Fruit fly (Drosophila melanogaster): Measurements from ENCODE around the gene CG5001.
A peak's percentile ranks its signal among the peaks of the same experiment; 100 is the strongest.

CG5001 gene

DNA sequence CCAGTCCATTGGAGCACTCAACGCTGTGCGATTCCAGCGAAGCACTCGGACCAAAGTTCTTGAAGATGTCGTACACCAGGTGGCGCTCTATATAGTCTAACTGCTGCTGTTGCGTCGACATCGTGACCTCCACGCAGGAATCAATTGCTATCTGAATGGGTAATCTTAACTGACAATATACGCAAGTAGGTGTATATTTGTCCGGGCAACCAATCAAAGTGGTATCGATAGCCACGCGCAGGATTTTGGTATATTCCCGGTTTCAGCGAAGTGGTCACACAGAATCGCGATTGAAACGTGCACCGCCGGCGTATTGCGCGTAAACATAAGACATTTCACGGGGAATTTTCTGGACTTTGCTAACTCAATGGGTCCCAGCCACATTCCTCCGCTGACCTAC is 1.8 kb upstream of the CG5001 start, which contains the start of the genes CG5126 and Tgt (continued):
- TF ChIP-seq CG17385 (GFP tag; optimal IDR thresholded peaks at IDR 0.05) (no peak), NfI (GFP tag; optimal IDR thresholded peaks at IDR 0.05) (no peak), CG2199 (GFP tag; IDR thresholded peaks at IDR 0.05) (no peak), ci (GFP tag; IDR thresholded peaks at IDR 0.05) (no peak), pzg (GFP tag; optimal IDR thresholded peaks at IDR 0.05) (peak; percentile 74), CG10979 (tag; optimal IDR thresholded peaks at IDR 0.05) (peak; percentile 54), CrebB (tag; optimal IDR thresholded peaks at IDR 0.05) (no peak), esg (GFP tag; conservative IDR thresholded peaks at IDR 0.05) (no peak), Asciz (GFP tag; optimal IDR thresholded peaks at IDR 0.05) (no peak), CG11696 (GFP tag; IDR thresholded peaks at IDR 0.05) (no peak), dati (GFP tag; IDR thresholded peaks at IDR 0.05) (no peak), bcd (GFP tag; optimal IDR thresholded peaks at IDR 0.05) (no peak), ssp (GFP tag; IDR thresholded peaks at IDR 0.05) (no peak), CG31365 (tag; optimal IDR thresholded peaks at IDR 0.05) (no peak), wek (GFP tag; optimal IDR thresholded peaks at IDR 0.05) (no peak), exex (tag; optimal IDR thresholded peaks at IDR 0.05) (no peak), stc (GFP tag; IDR thresholded peaks at IDR 0.05) (no peak), Hr51 (GFP tag; optimal IDR thresholded peaks at IDR 0.05) (no peak), danr (GFP tag; IDR thresholded peaks at IDR 0.05) (no peak), jumu (GFP tag; optimal IDR thresholded peaks at IDR 0.05) (no peak), CG10462 (GFP tag; optimal IDR thresholded peaks at IDR 0.05) (no peak), pum (GFP tag; optimal IDR thresholded peaks at IDR 0.05) (no peak), ato (GFP tag; IDR thresholded peaks at IDR 0.05; ENCODE audit: partially characterized antibody) (peak; percentile 5; the same call in 1 of the 2 replicates), MESR4 (GFP tag; optimal IDR thresholded peaks at IDR 0.05) (peak; percentile 55), Elba2 (GFP tag; optimal IDR thresholded peaks at IDR 0.05) (no peak), Camta (GFP tag; optimal IDR thresholded peaks at IDR 0.05) (no peak), fu2 (GFP tag; optimal IDR thresholded peaks at IDR 0.05) (no peak), gce (GFP tag; IDR thresholded peaks at IDR 0.05) (no peak), ro (GFP tag; IDR thresholded peaks at IDR 0.05) (no peak), H15 (GFP tag; IDR thresholded peaks at IDR 0.05) (no peak), CG13123 (GFP tag; optimal IDR thresholded peaks at IDR 0.05) (no peak), Ssrp (tag; optimal IDR thresholded peaks at IDR 0.05) (no peak), CG12744 (GFP tag; optimal IDR thresholded peaks at IDR 0.05) (no peak), pb (GFP tag; optimal IDR thresholded peaks at IDR 0.05) (no peak), CG2889 (GFP tag; IDR thresholded peaks at IDR 0.05) (no peak), az2 (GFP tag; optimal IDR thresholded peaks at IDR 0.05) (no peak), her (GFP tag; optimal IDR thresholded peaks at IDR 0.05) (no peak), MBD-R2 (GFP tag; IDR thresholded peaks at IDR 0.05) (peak; percentile 89), Fer1 (GFP tag; optimal IDR thresholded peaks at IDR 0.05) (peak; percentile 8), stwl (tag; optimal IDR thresholded peaks at IDR 0.05) (peak; percentile 31), sob (GFP tag; IDR thresholded peaks at IDR 0.05) (no peak), ase (GFP tag; IDR thresholded peaks at IDR 0.05) (no peak), salm (tag; optimal IDR thresholded peaks at IDR 0.05) (no peak), Doc3 (GFP tag; IDR thresholded peaks at IDR 0.05; ENCODE audit: partially characterized antibody) (0 out of 3 replicates have a peak, but pooled peaks have one; percentile 36), MTF-1 (GFP tag; optimal IDR thresholded peaks at IDR 0.05; ENCODE audit: borderline replicate concordance) (no peak), slbo (GFP tag; IDR thresholded peaks at IDR 0.05) (no peak), Dp (GFP tag; optimal IDR thresholded peaks at IDR 0.05) (peak; percentile 66), CG6791 (GFP tag; IDR thresholded peaks at IDR 0.05; ENCODE audit: partially characterized antibody) (peak; percentile 56; the same call in 1 of the 3 replicates), CG1603 (tag; optimal IDR thresholded peaks at IDR 0.05) (no peak), onecut (GFP tag; IDR thresholded peaks at IDR 0.05) (no peak), CG18476 (GFP tag; optimal IDR thresholded peaks at IDR 0.05) (no peak), TFAM (GFP tag; optimal IDR thresholded peaks at IDR 0.05) (no peak)

Data from whole organism, embryonic.